Fruit fly (Drosophila melanogaster) whole organism, embryonic: ENCODE measurements around the gene tobi.

Source experiments
- CG11504 ChIP-seq: fragments of 200-800 bp; sonication (Bioruptor generic); optimal IDR thresholded peaks from 3 replicates; lab custom pipeline; 2019; ENCODE audit warnings: missing biosample characterization, mild to moderate bottlenecking, missing genetic modification characterization, moderate library complexity
- CG12104 ChIP-seq: fragments of 200-800 bp; sonication (Bioruptor generic); optimal IDR thresholded peaks from 3 replicates; lab custom pipeline; 2016; ENCODE audit warnings: missing biosample characterization, missing genetic modification characterization
- CG12155 ChIP-seq: fragments of 200-800 bp; sonication (Bioruptor generic); optimal IDR thresholded peaks from 3 replicates; lab custom pipeline; 2016; ENCODE audit warnings: missing biosample characterization, missing genetic modification characterization
- CG12219 ChIP-seq: fragments of 200-800 bp; sonication (Bioruptor generic); optimal IDR thresholded peaks from 3 replicates; lab custom pipeline; 2018; ENCODE audit warnings: missing biosample characterization, mild to moderate bottlenecking, missing genetic modification characterization
- CG1233 ChIP-seq: fragments of 200-800 bp; sonication (Bioruptor generic); optimal IDR thresholded peaks from 4 replicates; lab custom pipeline; 2018; ENCODE audit warnings: missing biosample characterization, mild to moderate bottlenecking, missing genetic modification characterization
- CG12769 ChIP-seq: fragments of 200-800 bp; sonication (Bioruptor generic); optimal IDR thresholded peaks from 2 replicates; lab custom pipeline; 2019; ENCODE audit warnings: missing biosample characterization, mild to moderate bottlenecking, missing genetic modification characterization, moderate library complexity
- CG13296 ChIP-seq: fragments of 200-800 bp; sonication (Bioruptor generic); optimal IDR thresholded peaks from 3 replicates; lab custom pipeline; 2018; ENCODE audit warnings: missing biosample characterization, mild to moderate bottlenecking, missing genetic modification characterization
- CG14667 ChIP-seq: fragments of 200-800 bp; sonication (Bioruptor generic); IDR thresholded peaks from 2 replicates; pipeline ENCODE4 v1.3.6; 2022; ENCODE audit warnings: missing biosample characterization, missing genetic modification characterization
- CG15514 ChIP-seq: fragments of 200-800 bp; sonication (Bioruptor generic); optimal IDR thresholded peaks from 3 replicates; lab custom pipeline; 2017; ENCODE audit warnings: missing biosample characterization, missing genetic modification characterization, mild to moderate bottlenecking, moderate library complexity, missing genetic modification reagents
- CG17612 ChIP-seq: fragments of 200-800 bp; sonication (Bioruptor generic); IDR thresholded peaks from 2 replicates; pipeline ENCODE4 v1.3.6; 2022; ENCODE audit warnings: missing biosample characterization, missing genetic modification characterization
- CG2116 ChIP-seq: fragments of 200-800 bp; sonication (Bioruptor generic); optimal IDR thresholded peaks from 3 replicates; lab custom pipeline; 2018; ENCODE audit warnings: missing biosample characterization, mild to moderate bottlenecking, missing genetic modification characterization
- CG2129 ChIP-seq: fragments of 200-800 bp; sonication (Bioruptor generic); IDR thresholded peaks from 2 replicates; pipeline ENCODE4 v1.3.6; 2022; ENCODE audit warnings: missing biosample characterization, missing genetic modification characterization; ENCODE audit not compliant: partially characterized antibody
- CG2875 ChIP-seq: fragments of 200-800 bp; sonication (Bioruptor generic); optimal IDR thresholded peaks from 2 replicates; lab custom pipeline; 2017; ENCODE audit warnings: missing biosample characterization, mild to moderate bottlenecking, missing genetic modification characterization, missing genetic modification reagents
- CG3163 ChIP-seq: fragments of 200-800 bp; sonication (Bioruptor generic); optimal IDR thresholded peaks from 3 replicates; lab custom pipeline; 2016; ENCODE audit warnings: missing biosample characterization, missing genetic modification characterization
- CG3281 ChIP-seq: fragments of 200-800 bp; sonication (Bioruptor generic); optimal IDR thresholded peaks from 3 replicates; lab custom pipeline; 2017; ENCODE audit warnings: missing biosample characterization, mild to moderate bottlenecking, missing genetic modification characterization
- CG3838 ChIP-seq: fragments of 200-800 bp; sonication (Bioruptor generic); optimal IDR thresholded peaks from 3 replicates; lab custom pipeline; 2016; ENCODE audit warnings: missing biosample characterization, missing genetic modification characterization
- CG43689 ChIP-seq: fragments of 200-800 bp; sonication (Bioruptor generic); IDR thresholded peaks from 2 replicates; pipeline ENCODE4 v1.3.6; 2022; ENCODE audit warnings: missing biosample characterization, missing genetic modification characterization
- CG7357 ChIP-seq: fragments of 200-800 bp; sonication (Bioruptor generic); IDR thresholded peaks from 3 replicates; pipeline ENCODE4 v1.3.6; 2022; ENCODE audit warnings: missing biosample characterization, missing genetic modification characterization
- CG7839 ChIP-seq: fragments of 200-800 bp; sonication (Bioruptor generic); optimal IDR thresholded peaks from 3 replicates; lab custom pipeline; 2018; ENCODE audit warnings: missing biosample characterization, mild to moderate bottlenecking, missing genetic modification characterization, moderate library complexity
- CG9437 ChIP-seq: fragments of 200-800 bp; sonication (Bioruptor generic); optimal IDR thresholded peaks from 2 replicates; lab custom pipeline; 2018; ENCODE audit warnings: missing biosample characterization, mild to moderate bottlenecking, missing genetic modification characterization
- CG9609 ChIP-seq: fragments of 200-800 bp; sonication (Bioruptor generic); optimal IDR thresholded peaks from 3 replicates; lab custom pipeline; 2016; ENCODE audit warnings: missing biosample characterization, missing genetic modification characterization
- CTCF ChIP-seq: fragments of 200-800 bp; sonication (Bioruptor generic); optimal IDR thresholded peaks from 2 replicates; lab custom pipeline; 2017; ENCODE audit warnings: missing biosample characterization, mild to moderate bottlenecking, missing genetic modification characterization, moderate library complexity
- D19B ChIP-seq: fragments of 200-800 bp; sonication (Bioruptor generic); optimal IDR thresholded peaks from 2 replicates; lab custom pipeline; 2017; ENCODE audit warnings: missing biosample characterization, mild to moderate bottlenecking, missing genetic modification characterization
- Dp ChIP-seq: fragments of 200-800 bp; sonication (Bioruptor generic); optimal IDR thresholded peaks from 2 replicates; lab custom pipeline; 2018; ENCODE audit warnings: missing biosample characterization, mild to moderate bottlenecking, missing genetic modification characterization, moderate library complexity
- E2f1 ChIP-seq: fragments of 200-800 bp; sonication (Bioruptor generic); IDR thresholded peaks from 2 replicates; pipeline ENCODE4 v1.3.6; 2022; ENCODE audit warnings: missing biosample characterization, missing genetic modification characterization
- E2f2 ChIP-seq: fragments of 200-800 bp; sonication (Bioruptor generic); IDR thresholded peaks from 2 replicates; pipeline ENCODE4 v1.3.6; 2022; ENCODE audit warnings: missing biosample characterization, missing genetic modification characterization
- HLH54F ChIP-seq: fragments of 200-800 bp; sonication (Bioruptor generic); optimal IDR thresholded peaks from 3 replicates; lab custom pipeline; 2016; ENCODE audit warnings: missing biosample characterization, missing genetic modification characterization
- HLHmδ ChIP-seq: fragments of 200-800 bp; sonication (Bioruptor generic); optimal IDR thresholded peaks from 2 replicates; lab custom pipeline; 2018; ENCODE audit warnings: missing biosample characterization, mild to moderate bottlenecking, missing genetic modification characterization, moderate library complexity
- Meics ChIP-seq: fragments of 200-800 bp; sonication (Bioruptor generic); optimal IDR thresholded peaks from 2 replicates; lab custom pipeline; 2017; ENCODE audit warnings: missing biosample characterization, mild to moderate bottlenecking, missing genetic modification characterization
- NC2β ChIP-seq: fragments of 200-800 bp; sonication (Bioruptor generic); optimal IDR thresholded peaks from 2 replicates; lab custom pipeline; 2016; ENCODE audit warnings: missing biosample characterization, missing genetic modification characterization
- Scr ChIP-seq: fragments of 200-800 bp; sonication (Bioruptor generic); IDR thresholded peaks from 2 replicates; pipeline ENCODE4 v1.3.6; 2022; ENCODE audit warnings: missing biosample characterization, missing genetic modification characterization; ENCODE audit not compliant: partially characterized antibody
- ara ChIP-seq: fragments of 200-800 bp; sonication (Bioruptor generic); IDR thresholded peaks from 2 replicates; pipeline ENCODE4 v1.3.6; 2022; ENCODE audit warnings: missing biosample characterization, missing genetic modification characterization
- caup ChIP-seq: fragments of 200-800 bp; sonication (Bioruptor generic); optimal IDR thresholded peaks from 3 replicates; lab custom pipeline; 2017; ENCODE audit warnings: missing biosample characterization, mild to moderate bottlenecking, missing genetic modification characterization, moderate library complexity; ENCODE audit not compliant: severe bottlenecking
- dan ChIP-seq: fragments of 200-800 bp; sonication (Bioruptor generic); IDR thresholded peaks from 2 replicates; pipeline ENCODE4 v1.3.6; 2022; ENCODE audit warnings: missing biosample characterization, missing genetic modification characterization
- ewg ChIP-seq: fragments of 200-800 bp; sonication (Bioruptor generic); optimal IDR thresholded peaks from 3 replicates; lab custom pipeline; 2017; ENCODE audit warnings: mild to moderate bottlenecking, missing biosample characterization, missing genetic modification reagents, missing genetic modification characterization
- fd102C ChIP-seq: fragments of 200-800 bp; sonication (Bioruptor generic); optimal IDR thresholded peaks from 2 replicates; lab custom pipeline; 2018; ENCODE audit warnings: missing biosample characterization, mild to moderate bottlenecking, missing genetic modification characterization, moderate library complexity
- fu2 ChIP-seq: fragments of 200-800 bp; sonication (Bioruptor generic); optimal IDR thresholded peaks from 2 replicates; lab custom pipeline; 2016; ENCODE audit warnings: missing biosample characterization, missing genetic modification characterization
- grn ChIP-seq: fragments of 200-800 bp; sonication (Bioruptor generic); optimal IDR thresholded peaks from 3 replicates; lab custom pipeline; 2017; ENCODE audit warnings: missing biosample characterization, missing genetic modification characterization
- hb ChIP-seq: fragments of 200-800 bp; sonication (Bioruptor generic); IDR thresholded peaks from 3 replicates; pipeline ENCODE4 v1.3.6; 2022; ENCODE audit warnings: missing biosample characterization, missing genetic modification characterization; ENCODE audit not compliant: partially characterized antibody
- lab ChIP-seq: fragments of 200-800 bp; sonication (Bioruptor generic); optimal IDR thresholded peaks from 3 replicates; lab custom pipeline; 2017; ENCODE audit warnings: missing biosample characterization, missing genetic modification characterization, mild to moderate bottlenecking, moderate library complexity, missing genetic modification reagents
- mirr ChIP-seq: fragments of 200-800 bp; sonication (Bioruptor generic); optimal IDR thresholded peaks from 3 replicates; lab custom pipeline; 2018; ENCODE audit warnings: missing biosample characterization, mild to moderate bottlenecking, missing genetic modification characterization
- onecut ChIP-seq: fragments of 200-800 bp; sonication (Bioruptor generic); IDR thresholded peaks from 2 replicates; pipeline ENCODE4 v1.3.6; 2022; ENCODE audit warnings: missing biosample characterization, missing genetic modification characterization
- pho ChIP-seq: fragments of 200-800 bp; sonication (Bioruptor generic); optimal IDR thresholded peaks from 2 replicates; lab custom pipeline; 2016; ENCODE audit warnings: missing biosample characterization, missing genetic modification characterization
- phol ChIP-seq: fragments of 200-800 bp; sonication (Bioruptor generic); optimal IDR thresholded peaks from 3 replicates; lab custom pipeline; 2018; ENCODE audit warnings: missing biosample characterization, mild to moderate bottlenecking, missing genetic modification characterization, moderate library complexity
- row ChIP-seq: fragments of 200-800 bp; sonication (Bioruptor generic); IDR thresholded peaks from 3 replicates; pipeline ENCODE4 v1.3.6; 2022; ENCODE audit warnings: missing biosample characterization, missing genetic modification characterization
- sd ChIP-seq: fragments of 200-800 bp; sonication (Bioruptor generic); optimal IDR thresholded peaks from 3 replicates; lab custom pipeline; 2018; ENCODE audit warnings: missing biosample characterization, mild to moderate bottlenecking, missing genetic modification characterization, moderate library complexity
- sens ChIP-seq: fragments of 200-800 bp; sonication (Bioruptor generic); peaks from one replicate; lab custom pipeline; 2016; ENCODE audit warnings: missing biosample characterization, missing genetic modification characterization
- seq ChIP-seq: fragments of 200-800 bp; sonication (Bioruptor generic); IDR thresholded peaks from 2 replicates; pipeline ENCODE4 v1.3.6; 2022; ENCODE audit warnings: missing biosample characterization, missing genetic modification characterization
- so ChIP-seq: fragments of 200-800 bp; sonication (Bioruptor generic); IDR thresholded peaks from 3 replicates; pipeline ENCODE4 v1.3.6; 2022; ENCODE audit warnings: missing biosample characterization, missing genetic modification characterization
- sug ChIP-seq: fragments of 200-800 bp; optimal IDR thresholded peaks from 2 replicates; lab custom pipeline; 2019; ENCODE audit warnings: missing biosample characterization, mild to moderate bottlenecking, missing genetic modification characterization, moderate library complexity
- vnd ChIP-seq: fragments of 200-800 bp; sonication (Bioruptor generic); IDR thresholded peaks from 3 replicates; pipeline ENCODE4 v1.3.6; 2022; ENCODE audit warnings: missing biosample characterization, missing genetic modification characterization; ENCODE audit not compliant: partially characterized antibody

The tobi gene

dm6 chr3R:25313771-25314170 is 33.0 kb downstream of the tobi start, which contains the start of gene CG31087 (continued):
- no peak for TF ChIP-seq onecut
- no peak for TF ChIP-seq CG2129 (GFP tag; lab: Robert Waterston, UW)
- TF ChIP-seq CG12769 (tag; lab: Kevin White, UChicago), result peak; percentile 40
- TF ChIP-seq sd (tag; lab: Kevin White, UChicago), result peak; percentile 2
- peak; percentile 15 for TF ChIP-seq sug (tag; lab: Kevin White, UChicago)
- TF ChIP-seq HLHmδ (GFP tag; lab: Kevin White, UChicago), result no peak
- no peak for TF ChIP-seq so (GFP tag; lab: Robert Waterston, UW)
- TF ChIP-seq sens, result peak; percentile 67
- no peak for TF ChIP-seq NC2β (GFP tag; lab: Kevin White, UChicago)
- TF ChIP-seq grn, result peak; percentile 12

DNA sequence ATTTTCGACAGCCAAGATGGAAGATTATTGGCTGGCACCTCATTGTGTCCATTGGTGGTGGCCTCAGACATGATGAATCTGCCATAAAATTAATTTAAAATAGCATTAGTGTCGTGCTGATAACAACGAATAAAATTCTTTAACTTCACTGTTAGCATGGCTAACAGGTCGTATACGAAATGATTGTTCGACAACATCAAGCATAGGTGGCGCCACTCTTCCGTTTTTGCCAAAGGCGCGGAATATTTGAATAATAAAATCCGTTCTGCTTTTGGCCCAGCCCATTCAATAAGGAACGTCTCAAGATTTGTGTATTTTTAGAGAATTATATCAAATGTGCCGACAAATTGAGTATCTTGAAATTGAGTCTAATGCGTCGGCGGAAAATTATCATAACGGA is 34.1 kb downstream of the tobi start:
- peak; percentile 11 for TF ChIP-seq CG3281 (GFP tag; lab: Kevin White, UChicago)
- TF ChIP-seq phol (tag; lab: Kevin White, UChicago), result no peak
- TF ChIP-seq CG13296 (GFP tag; lab: Kevin White, UChicago), result peak; percentile 23
- TF ChIP-seq fu2 (GFP tag; lab: Kevin White, UChicago), result no peak
- no peak for TF ChIP-seq CG12104
- TF ChIP-seq fd102C (GFP tag; lab: Kevin White, UChicago), result no peak
- no peak for TF ChIP-seq pho
- no peak for TF ChIP-seq HLH54F (GFP tag; lab: Kevin White, UChicago)
- no peak for TF ChIP-seq CG12155 (GFP tag; lab: Kevin White, UChicago)
- TF ChIP-seq Meics (GFP tag; lab: Kevin White, UChicago), result peak; percentile 27
- peak; percentile 29 for TF ChIP-seq CG15514 (GFP tag; lab: Kevin White, UChicago)
- peak; percentile 49 for TF ChIP-seq mirr (GFP tag; lab: Kevin White, UChicago)
- no peak for TF ChIP-seq CG2116 (GFP tag; lab: Kevin White, UChicago)
- TF ChIP-seq ewg (GFP tag; lab: Kevin White, UChicago), result no peak
- TF ChIP-seq CG43689 (GFP tag; lab: Robert Waterston, UW), result no peak
- no peak for TF ChIP-seq CG7357 (GFP tag; lab: Robert Waterston, UW)
- TF ChIP-seq Scr (GFP tag; lab: Robert Waterston, UW), result no peak
- peak; percentile 26 for TF ChIP-seq lab
- no peak for TF ChIP-seq hb (GFP tag; lab: Robert Waterston, UW)
- no peak for TF ChIP-seq row (GFP tag; lab: Robert Waterston, UW)
- no peak for TF ChIP-seq CG9609 (GFP tag; lab: Kevin White, UChicago)
- TF ChIP-seq CG2875 (GFP tag; lab: Kevin White, UChicago), result no peak
- TF ChIP-seq CG14667 (GFP tag; lab: Robert Waterston, UW), result no peak
- no peak for TF ChIP-seq E2f1 (GFP tag; lab: Robert Waterston, UW)
- no peak for TF ChIP-seq CG17612 (GFP tag; lab: Robert Waterston, UW)
- TF ChIP-seq dan, result no peak
- peak; percentile 45 for TF ChIP-seq Dp (GFP tag; lab: Kevin White, UChicago)
- TF ChIP-seq seq (GFP tag; lab: Robert Waterston, UW), result no peak
- TF ChIP-seq caup (GFP tag; lab: Kevin White, UChicago), result peak; percentile 26
- peak; percentile 11 for TF ChIP-seq CG1233 (GFP tag; lab: Kevin White, UChicago)
- peak; percentile 1 for TF ChIP-seq CG9437 (GFP tag; lab: Kevin White, UChicago)
- TF ChIP-seq CG3838, result no peak
- no peak for TF ChIP-seq CG3163 (GFP tag; lab: Kevin White, UChicago)
- no peak for TF ChIP-seq D19B (GFP tag; lab: Kevin White, UChicago)
- no peak for TF ChIP-seq CG12219 (GFP tag; lab: Kevin White, UChicago)
- no peak for TF ChIP-seq CG11504 (tag; lab: Kevin White, UChicago)
- peak; percentile 89 for TF ChIP-seq CTCF (GFP tag; lab: Kevin White, UChicago)
- no peak for TF ChIP-seq ara (GFP tag; lab: Robert Waterston, UW)
- no peak for TF ChIP-seq vnd (GFP tag; lab: Robert Waterston, UW)
- TF ChIP-seq CG7839 (tag; lab: Kevin White, UChicago), result peak; percentile 11
- peak; percentile 63 for TF ChIP-seq E2f2 (GFP tag; lab: Robert Waterston, UW)
